Worm (Caenorhabditis elegans) whole organism, L2 larva: ENCODE data around the gene ptp-2.

Source experiments
- R02D3.7 ChIP-seq: fragments of 150-350 bp; optimal IDR thresholded peaks from 2 replicates; lab custom pipeline; 2014; ENCODE audit warnings: missing biosample characterization, missing genetic modification characterization
- alr-1 ChIP-seq: fragments of 150-350 bp; optimal IDR thresholded peaks from 2 replicates; lab custom pipeline; 2014; ENCODE audit warnings: missing biosample characterization, missing genetic modification characterization
- aly-2 ChIP-seq: fragments of 150-350 bp; optimal IDR thresholded peaks from 2 replicates; lab custom pipeline; 2014; ENCODE audit warnings: missing biosample characterization, missing genetic modification characterization
- ama-1 ChIP-seq: fragments of 150-350 bp; optimal IDR thresholded peaks from 2 replicates; lab custom pipeline; 2018; ENCODE audit warnings: inconsistent platforms
- lin-39 ChIP-seq: fragments of 150-350 bp; optimal IDR thresholded peaks from 2 replicates; lab custom pipeline; 2014; ENCODE audit warnings: missing biosample characterization, missing genetic modification reagents, missing genetic modification characterization
- mdl-1 ChIP-seq, 2 experiments: fragments of 150-350 bp in 1 of 2; sonication (generic microtip) in 1 of 2; optimal IDR thresholded peaks; 2 replicates each; lab custom pipeline; 2017; ENCODE audit warnings: missing biosample characterization in 2 of 2, missing genetic modification characterization in 2 of 2
- nhr-10 ChIP-seq: sonication (generic microtip); optimal IDR thresholded peaks from 2 replicates; lab custom pipeline; 2017; ENCODE audit warnings: missing biosample characterization, missing genetic modification characterization
- nhr-237 ChIP-seq: fragments of 150-350 bp; optimal IDR thresholded peaks from 2 replicates; lab custom pipeline; 2014; ENCODE audit warnings: missing biosample characterization, missing genetic modification characterization
- nhr-77 ChIP-seq: fragments of 150-350 bp; optimal IDR thresholded peaks from 2 replicates; lab custom pipeline; 2014; ENCODE audit warnings: missing biosample characterization, missing genetic modification characterization
- sem-4 ChIP-seq: fragments of 150-350 bp; optimal IDR thresholded peaks from 2 replicates; lab custom pipeline; 2014; ENCODE audit warnings: missing biosample characterization, missing genetic modification reagents, missing genetic modification characterization
- sma-9 ChIP-seq, 2 experiments: fragments of 150-350 bp in 1 of 2; sonication (generic microtip) in 1 of 2; optimal IDR thresholded peaks; 2 replicates each; lab custom pipeline; 2014 to 2016; ENCODE audit warnings: missing genetic modification characterization in 2 of 2, mild to moderate bottlenecking in 1 of 2, missing biosample characterization in 1 of 2, missing compliant biosample characterization in 1 of 2, missing genetic modification reagents in 1 of 2, moderate library complexity in 1 of 2

DNA sequence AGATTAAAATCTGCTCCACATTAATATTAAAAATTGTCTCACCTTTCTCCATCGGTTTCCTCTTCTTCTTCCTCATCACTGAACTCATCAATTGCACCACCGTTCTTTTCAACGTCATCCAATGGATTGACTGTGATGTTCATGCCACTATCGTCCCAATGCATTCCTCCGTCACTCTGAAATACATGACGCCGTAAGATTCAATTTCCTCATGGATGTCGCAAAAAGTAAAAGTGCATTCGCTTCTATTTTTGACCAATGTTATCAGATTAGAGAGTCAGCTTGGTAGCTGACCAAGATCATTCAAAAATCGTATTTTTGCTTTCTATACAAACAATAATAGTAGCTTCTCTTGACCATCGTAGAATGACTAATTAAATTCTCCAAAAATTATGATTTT is 28.0 kb downstream of the ptp-2 start:
- TF ChIP-seq sem-4 (no peak), alr-1 (tag; lab: Kevin White, UChicago) (no peak), aly-2 (tag; lab: Kevin White, UChicago) (no peak), lin-39 (tag; lab: Kevin White, UChicago) (no peak), mdl-1 (tag; optimal IDR thresholded peaks at IDR 0.05; lab: Kevin White, UChicago) (no peak), nhr-77 (tag; lab: Kevin White, UChicago) (no peak), sma-9 (GFP tag; optimal IDR thresholded peaks at IDR 0.05; lab: Kevin White, UChicago) (no peak), sma-9 (tag; optimal IDR thresholded peaks at IDR 0.05; lab: Kevin White, UChicago) (no peak), nhr-10 (no peak), ama-1 (no peak), R02D3.7 (no peak), nhr-237 (tag; lab: Kevin White, UChicago) (no peak)
